Worm (Caenorhabditis elegans): ENCODE data around the gene F49E8.8.
"Not testable (repeated sequence)": the region's sequence is repeated elsewhere in the genome, so short reads cannot be mapped to it uniquely, and the experiment has no call there.

Gene F49E8.8

DNA sequence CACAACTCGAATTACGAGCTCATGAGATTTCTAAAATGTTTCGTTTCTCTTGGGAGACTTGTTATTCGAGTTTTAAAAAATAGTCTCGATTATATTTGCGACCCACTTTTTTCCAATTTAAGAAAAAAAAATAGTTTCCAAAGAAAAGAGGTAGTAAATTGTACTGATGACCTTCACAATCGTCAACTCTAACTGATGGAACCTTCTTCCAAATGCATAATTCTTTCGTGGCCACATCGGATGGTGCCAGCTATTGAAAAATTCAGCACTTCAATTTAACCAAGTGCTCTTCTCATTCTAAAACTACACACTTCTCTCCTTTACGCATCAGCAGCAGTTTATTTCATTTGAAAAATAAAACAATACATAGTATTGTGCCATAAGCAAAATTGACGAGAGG, 12.8 kb upstream of the F49E8.8 start:
- no peak for TF ChIP-seq unc-62 (GFP tag; optimal IDR thresholded peaks at IDR 0.05)

DNA sequence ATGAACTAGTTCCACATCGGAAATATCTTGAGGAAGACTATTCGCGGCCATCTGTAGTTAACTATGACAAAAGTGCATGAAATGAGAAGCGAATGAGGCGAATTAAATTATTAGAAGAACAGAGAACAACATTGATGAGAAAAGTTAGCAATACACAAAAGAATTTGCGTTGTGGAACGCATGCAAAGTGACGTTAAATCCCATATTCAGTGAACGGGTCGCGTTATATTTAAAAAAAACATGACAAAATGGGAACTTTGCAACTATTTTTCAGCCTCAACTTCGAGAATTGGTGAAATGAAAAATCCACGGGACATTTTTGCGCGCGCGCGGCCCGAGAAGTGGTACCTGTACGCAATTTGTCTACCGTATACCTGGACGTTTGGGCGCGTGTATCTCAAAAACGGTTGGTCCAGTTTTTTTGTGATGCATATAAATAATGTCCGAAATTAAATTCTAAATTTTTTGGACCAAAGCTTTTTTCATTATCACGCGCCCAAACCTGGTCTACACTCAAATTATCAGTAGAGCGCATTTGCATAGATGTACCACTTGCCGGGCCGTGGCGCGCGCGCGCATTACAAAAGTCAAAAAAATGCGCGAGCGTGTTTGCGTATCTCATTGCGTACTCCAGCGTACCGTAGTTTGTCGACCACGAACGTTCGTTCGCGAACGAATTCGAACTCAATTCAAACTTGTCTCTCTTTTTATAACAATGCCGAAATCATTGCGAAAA, 8.4 kb upstream of the F49E8.8 start, which contains the start of the genes cdd-2 and oef-1:
Gene cdd-2, minus strand, starts transcription at position 51 of the 736 bp plus-strand sequence.
Gene oef-1, plus strand, starts transcription at position 575 of the 736 bp plus-strand sequence.
- no peak for TF ChIP-seq unc-62 (GFP tag; optimal IDR thresholded peaks at IDR 0.05)

DNA sequence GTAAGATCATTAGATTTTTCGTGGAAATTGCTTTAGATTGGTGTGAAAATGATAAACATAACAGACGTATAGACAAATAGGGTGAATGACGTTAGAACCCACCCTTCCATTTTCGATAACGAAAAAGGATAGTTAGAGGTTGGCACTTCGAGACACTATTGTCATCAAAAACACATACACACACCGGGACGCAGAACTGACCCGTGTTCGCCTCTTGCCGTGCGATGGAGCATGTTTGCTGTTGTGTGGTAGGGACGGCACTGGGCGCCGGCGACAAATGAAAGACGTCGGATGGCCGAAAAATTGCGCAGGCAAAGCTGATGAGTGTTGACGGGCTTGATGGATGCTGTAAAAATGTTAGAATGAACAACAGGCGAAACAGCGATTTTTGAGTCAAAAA, 6.6 kb upstream of the F49E8.8 start:
- TF ChIP-seq unc-62 (GFP tag; optimal IDR thresholded peaks at IDR 0.05) = no peak

DNA sequence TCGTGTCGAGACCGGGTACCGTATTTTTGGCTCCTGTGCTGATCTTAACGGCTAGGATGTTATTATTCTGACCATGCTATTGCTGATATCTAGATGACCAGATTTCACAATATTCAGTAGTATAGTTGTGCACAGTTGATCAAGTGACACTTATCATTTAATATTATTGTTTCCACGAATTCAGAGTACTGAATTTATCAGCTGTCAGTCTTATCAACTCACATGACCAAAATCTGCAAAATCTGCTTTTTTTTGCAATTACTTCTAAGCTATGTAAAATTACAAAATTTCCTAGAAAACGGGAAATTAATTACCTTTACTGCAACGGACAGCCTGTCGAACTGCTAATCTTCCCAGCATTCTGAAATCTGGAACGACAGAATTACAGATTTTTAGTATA, 6.0 kb upstream of the F49E8.8 start, which contains the start of gene pam-1:
Gene pam-1, minus strand, starts transcription at position 368 of the 400 bp plus-strand sequence.
- TF ChIP-seq unc-62 (GFP tag; optimal IDR thresholded peaks at IDR 0.05) = no peak

DNA sequence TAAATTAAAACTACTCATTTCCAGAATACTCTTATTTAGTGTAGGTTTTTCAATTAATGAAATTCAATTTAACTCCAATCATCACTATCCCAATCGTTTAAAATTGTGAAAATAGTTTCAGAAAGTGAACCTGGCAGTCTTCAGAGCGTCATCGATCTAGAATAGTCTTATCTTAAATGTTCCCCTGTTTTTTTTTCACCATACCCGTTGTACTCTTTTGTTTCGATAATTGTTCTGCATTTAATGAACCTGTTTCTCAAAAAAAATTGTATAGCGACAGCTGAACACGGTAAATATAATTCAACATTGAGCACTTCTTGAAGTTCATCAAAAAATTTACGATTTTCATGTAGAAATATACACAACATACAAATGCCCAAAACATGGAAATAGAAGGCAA, 5.2 kb upstream of the F49E8.8 start:
- no peak for TF ChIP-seq unc-62 (GFP tag; optimal IDR thresholded peaks at IDR 0.05)

DNA sequence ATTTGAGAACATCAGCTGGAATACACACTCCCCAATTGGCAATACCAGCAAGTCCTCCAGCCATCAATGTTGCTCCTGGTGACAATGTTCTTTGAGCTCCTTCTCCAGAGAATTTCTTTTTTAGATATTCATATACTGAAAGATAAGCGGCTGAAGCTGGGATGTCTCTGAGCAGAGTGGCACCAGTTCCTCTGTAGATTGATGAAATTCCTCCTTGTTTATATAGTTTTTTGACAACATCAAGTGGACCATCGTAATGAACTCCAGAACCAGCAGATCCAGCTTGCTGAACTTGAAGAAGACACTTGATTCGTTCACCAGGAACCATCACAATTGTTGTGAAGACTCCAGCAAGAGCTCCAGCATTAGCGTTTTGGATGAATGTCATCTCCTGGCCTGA, 4.3 kb upstream of the F49E8.8 start:
- TF ChIP-seq unc-62 (GFP tag; optimal IDR thresholded peaks at IDR 0.05) = no peak

DNA sequence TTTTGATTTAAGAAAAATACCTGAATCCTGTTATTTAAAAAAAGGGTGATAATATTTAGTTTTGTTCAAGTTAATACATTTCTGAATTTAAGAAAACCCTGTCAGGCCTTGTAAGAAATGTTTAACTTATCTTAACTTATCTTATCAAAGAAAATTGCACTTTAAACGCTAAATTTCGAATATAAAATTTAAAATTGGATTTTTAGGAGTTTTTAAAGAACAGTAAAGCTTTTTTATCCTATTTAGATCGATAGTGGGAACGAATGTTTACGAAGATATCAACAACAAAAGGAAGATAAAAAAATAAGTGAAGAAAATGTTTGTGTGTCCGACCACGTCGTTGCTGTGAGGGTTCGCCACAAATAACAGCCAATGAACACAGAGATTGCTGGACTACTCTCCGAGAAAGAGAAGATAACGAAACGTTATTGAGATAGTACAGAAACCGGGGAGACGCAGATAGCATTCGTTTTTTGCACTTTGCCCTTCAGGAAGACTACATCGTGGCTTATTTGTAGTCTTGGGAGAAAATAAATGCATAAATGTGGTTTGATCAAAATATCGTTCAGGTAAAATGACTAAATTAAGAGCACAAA, 3.4 kb upstream of the F49E8.8 start, which contains the start of gene dif-1:
Gene dif-1, minus strand, starts transcription at position 51 of the 596 bp plus-strand sequence.
- TF ChIP-seq unc-62 (GFP tag; optimal IDR thresholded peaks at IDR 0.05) = no peak

DNA sequence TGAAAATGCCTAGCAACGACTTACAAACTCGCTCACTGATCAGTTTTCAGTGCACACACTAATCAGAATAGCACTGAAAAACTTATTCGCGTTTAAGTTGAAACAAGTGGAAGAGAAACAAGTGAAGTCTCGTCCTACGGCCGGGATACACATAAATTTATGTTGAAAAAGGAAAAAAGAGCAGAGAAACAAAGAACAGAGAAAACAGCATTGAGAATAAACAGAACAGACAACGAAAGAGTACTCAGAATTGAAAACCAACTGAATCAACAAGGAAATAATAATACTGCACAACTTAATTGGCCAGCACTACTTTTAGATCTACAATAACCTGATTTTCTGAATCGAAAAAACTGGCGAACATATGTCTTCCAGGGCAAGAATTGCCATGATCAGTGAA, 2.1 kb upstream of the F49E8.8 start, which contains the start of gene F49E8.6:
Gene F49E8.6, minus strand, starts transcription at position 317 of the 400 bp plus-strand sequence.
- TF ChIP-seq unc-62 (GFP tag; optimal IDR thresholded peaks at IDR 0.05) = no peak

DNA sequence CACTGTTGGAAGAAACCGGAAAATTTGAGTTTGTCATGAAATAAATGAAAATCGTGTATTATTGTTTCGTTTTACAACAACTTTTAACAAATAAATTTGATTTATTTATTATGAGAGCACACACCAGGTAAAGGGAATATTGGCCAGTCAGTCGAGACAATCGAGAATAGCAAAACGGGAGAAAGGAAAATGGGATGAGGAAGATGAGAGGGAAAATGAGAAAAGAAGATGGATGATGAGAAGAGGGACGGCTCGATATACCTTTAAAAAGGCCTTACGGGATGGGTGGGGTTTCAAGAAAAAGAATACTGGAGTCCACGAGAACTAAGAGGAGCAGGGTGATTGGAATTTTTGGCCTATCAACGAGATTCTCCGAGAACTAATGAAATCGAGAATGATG, 2.2 kb downstream of the F49E8.8 start:
- no peak for TF ChIP-seq unc-62 (GFP tag; optimal IDR thresholded peaks at IDR 0.05)

DNA sequence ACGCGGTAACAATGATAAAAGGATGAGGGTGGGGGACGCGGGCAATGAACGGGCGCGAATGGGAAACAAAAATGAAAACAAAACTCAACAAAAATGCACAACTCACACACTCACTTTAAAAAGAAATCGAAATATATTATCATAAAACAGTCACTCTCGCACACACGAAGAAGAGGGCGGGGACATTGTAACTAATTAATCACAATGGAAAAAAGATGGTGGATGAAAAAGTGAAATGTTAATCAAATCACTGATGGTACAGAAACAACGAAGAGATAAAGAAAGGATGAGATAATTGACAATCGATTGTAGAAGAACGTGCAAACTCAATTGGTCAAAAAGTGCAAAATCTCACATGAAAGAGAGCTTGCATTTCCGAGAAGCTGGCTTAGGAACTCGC, 2.8 kb downstream of the F49E8.8 start:
- no peak for TF ChIP-seq unc-62 (GFP tag; optimal IDR thresholded peaks at IDR 0.05)

DNA sequence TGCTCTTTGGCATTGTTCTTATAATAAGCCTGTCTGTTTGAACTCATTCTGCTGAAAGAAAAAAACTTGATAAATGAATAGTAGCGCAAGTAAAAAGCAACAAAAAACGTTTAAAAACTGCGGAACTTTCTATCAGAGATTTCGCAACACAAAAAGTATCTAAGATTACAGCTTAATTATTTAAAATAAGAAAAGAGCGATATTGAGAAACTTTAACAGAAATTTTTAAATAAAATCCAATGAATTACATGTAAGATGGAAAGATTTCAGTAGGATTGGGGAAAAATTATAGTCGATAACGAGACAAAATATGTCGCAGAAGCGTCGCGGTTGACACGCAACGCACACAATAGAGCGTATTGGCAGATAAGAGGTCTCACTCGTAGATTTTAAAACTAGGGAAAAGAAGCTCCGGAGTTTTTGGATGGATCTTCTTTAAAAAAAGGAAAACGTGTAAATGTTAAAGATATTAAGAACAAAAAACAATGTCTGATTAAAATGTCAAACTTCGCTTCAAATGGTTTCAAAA, 5.2 kb downstream of the F49E8.8 start, which contains the start of gene ima-3:
Gene ima-3, minus strand, starts transcription at position 51 of the 529 bp plus-strand sequence.
- TF ChIP-seq unc-62 (GFP tag; optimal IDR thresholded peaks at IDR 0.05) = no peak

DNA sequence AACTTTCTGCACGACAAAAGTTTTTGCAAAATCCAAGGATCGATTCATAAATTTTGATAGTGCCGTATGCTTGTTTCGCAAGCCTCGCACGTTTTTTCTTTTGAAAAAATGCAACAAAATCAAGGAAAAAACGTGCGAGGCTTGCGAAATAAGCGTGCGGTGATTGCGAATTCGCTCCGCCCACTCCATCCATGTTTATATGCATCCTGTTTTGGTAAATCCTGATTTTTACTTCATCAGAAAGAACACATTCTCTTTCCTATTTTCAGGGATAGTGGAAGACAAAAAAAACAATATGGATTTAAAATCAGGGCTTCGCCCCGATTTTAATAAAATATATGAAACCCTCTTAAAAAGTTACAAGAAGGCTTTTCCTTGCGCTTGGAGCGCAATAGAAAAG, 7.4 kb downstream of the F49E8.8 start, which contains the start of gene F32E10.9:
Gene F32E10.9, minus strand, starts transcription at position 101 of the 400 bp plus-strand sequence.
- not testable (repeated sequence) for TF ChIP-seq unc-62 (GFP tag; optimal IDR thresholded peaks at IDR 0.05)

DNA sequence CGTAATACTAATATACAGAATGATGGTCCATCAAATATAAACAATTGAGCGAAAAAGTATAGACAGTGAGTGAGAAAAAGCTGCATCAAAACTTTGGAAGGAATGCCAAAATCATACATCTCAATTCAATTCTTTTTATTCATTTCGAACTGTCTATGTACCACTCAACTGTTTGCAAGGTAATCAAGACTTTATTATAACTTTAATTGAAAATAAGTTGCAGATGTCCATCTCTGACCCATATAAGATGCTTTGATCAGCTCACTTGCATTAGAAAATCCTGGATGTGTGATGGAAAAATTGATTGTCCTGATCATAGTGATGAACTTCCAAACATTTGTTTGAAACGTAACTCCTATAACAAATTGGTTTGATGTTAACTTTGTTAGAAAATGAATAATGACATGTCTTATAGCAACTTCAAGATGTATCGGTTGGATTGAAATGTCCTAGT, 11.1 kb downstream of the F49E8.8 start, which contains the start of gene F32E10.8:
Gene F32E10.8, plus strand, starts transcription at position 51 of the 454 bp plus-strand sequence.
- no peak for TF ChIP-seq unc-62 (GFP tag; optimal IDR thresholded peaks at IDR 0.05)

DNA sequence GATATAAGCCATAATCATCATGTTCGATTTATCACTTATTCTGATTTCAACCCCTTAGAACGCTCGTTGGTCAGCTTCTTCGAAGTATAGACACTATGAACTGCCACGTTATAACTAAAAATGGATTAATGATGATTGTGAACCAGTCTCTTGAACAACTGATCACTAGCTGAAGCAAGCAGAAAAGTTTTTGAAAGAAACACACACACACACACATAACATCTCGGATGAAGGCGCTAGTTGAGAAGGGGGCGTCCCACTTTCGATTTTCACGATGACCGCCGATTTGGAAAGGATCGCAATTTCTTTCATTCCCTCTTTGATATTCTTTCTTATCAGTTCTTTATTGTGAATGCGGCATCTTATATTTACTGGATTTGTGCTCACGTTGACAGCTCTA, 12.2 kb downstream of the F49E8.8 start, which contains the start of gene clec-180:
Gene clec-180, plus strand, starts transcription at position 301 of the 400 bp plus-strand sequence.
- no peak for TF ChIP-seq unc-62 (GFP tag; optimal IDR thresholded peaks at IDR 0.05)

DNA sequence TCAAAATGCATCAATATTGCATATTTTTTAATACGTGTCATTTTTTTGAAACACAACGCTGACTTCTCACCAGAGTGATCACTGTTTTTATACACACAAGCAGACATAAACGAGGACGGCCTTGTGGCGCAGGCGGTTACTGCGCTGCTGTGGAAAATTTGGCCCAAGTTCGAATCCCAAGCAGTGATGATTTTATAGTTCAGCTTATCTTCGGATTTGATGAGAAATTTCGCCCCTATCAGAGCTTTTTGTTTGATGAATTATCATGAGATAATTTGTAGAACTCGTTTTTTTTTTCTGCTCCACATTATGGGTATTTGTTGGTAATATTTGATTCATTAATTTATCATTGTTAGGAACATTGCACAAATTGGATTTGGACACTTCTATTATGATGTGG, 17.5 kb downstream of the F49E8.8 start:
- no peak for TF ChIP-seq unc-62 (GFP tag; optimal IDR thresholded peaks at IDR 0.05)

DNA sequence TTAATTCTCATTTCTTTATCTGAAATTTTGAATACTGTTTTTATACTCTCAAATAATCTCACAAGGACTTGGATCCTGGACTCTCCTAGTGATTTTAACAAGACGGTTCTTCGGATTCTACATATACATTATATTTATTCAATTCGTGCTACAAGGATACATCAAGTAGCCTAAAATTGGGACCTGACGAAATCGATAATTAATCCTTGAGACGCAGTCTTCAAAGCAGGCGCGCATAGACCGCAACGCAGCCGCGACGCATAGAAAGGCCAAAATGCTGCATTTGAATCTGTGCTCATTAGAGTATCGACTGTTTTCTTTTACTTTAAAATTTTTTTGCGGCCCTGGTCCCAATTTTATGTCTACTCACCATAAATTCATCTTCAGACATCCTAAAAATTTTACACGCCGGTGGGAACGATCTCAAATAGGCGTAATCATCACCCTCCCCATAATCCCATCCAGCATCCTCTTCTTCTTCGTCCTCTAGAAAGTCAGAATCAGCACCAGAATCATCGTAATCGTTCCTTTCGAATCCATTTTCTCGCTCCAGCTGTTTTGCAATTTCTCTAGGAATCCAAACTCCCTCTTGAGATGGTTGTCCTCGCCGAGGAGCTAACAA, 18.8 kb downstream of the F49E8.8 start, which contains the start of gene cec-4:
Gene cec-4, plus strand, starts transcription at position 572 of the 622 bp plus-strand sequence.
- TF ChIP-seq unc-62 (GFP tag; optimal IDR thresholded peaks at IDR 0.05) = no peak
